Worm (Caenorhabditis elegans): ENCODE measurements around the gene clec-222.

Gene clec-222

ce11 chrV:11244539-11244938, 26.6 kb upstream of the clec-222 start, which contains the start of gene mxl-1:
Gene mxl-1, plus strand, starts transcription at chrV:11244839.
- no peak for TF ChIP-seq unc-42 (tag; optimal IDR thresholded peaks at IDR 0.05)
- TF ChIP-seq C08G9.2 (tag; optimal IDR thresholded peaks at IDR 0.05), result no peak
- no peak for TF ChIP-seq ahr-1 (tag; optimal IDR thresholded peaks at IDR 0.05)
- no peak for TF ChIP-seq F13H6.1 (tag; optimal IDR thresholded peaks at IDR 0.05)
- no peak for TF ChIP-seq odd-2 (tag; optimal IDR thresholded peaks at IDR 0.05)
- no peak for TF ChIP-seq ceh-9 (tag; optimal IDR thresholded peaks at IDR 0.05)
- TF ChIP-seq T23F11.4 (GFP tag; optimal IDR thresholded peaks at IDR 0.05), result no peak
- no peak for TF ChIP-seq elt-2 (tag; optimal IDR thresholded peaks at IDR 0.05)
- no peak for TF ChIP-seq ceh-19 (GFP tag; optimal IDR thresholded peaks at IDR 0.05)
- TF ChIP-seq ceh-24 (tag; optimal IDR thresholded peaks at IDR 0.05), result no peak
- no peak for TF ChIP-seq ceh-34 (tag; optimal IDR thresholded peaks at IDR 0.05)
- TF ChIP-seq pha-4 (tag; optimal IDR thresholded peaks at IDR 0.05), result no peak

ce11 chrV:11245029-11245428, 26.1 kb upstream of the clec-222 start:
- no peak for TF ChIP-seq pros-1 (tag; optimal IDR thresholded peaks at IDR 0.05)
- no peak for TF ChIP-seq gmeb-2 (tag; optimal IDR thresholded peaks at IDR 0.05)

- TF ChIP-seq hlh-30 (tag; optimal IDR thresholded peaks at IDR 0.05; ENCODE audit: insufficient read depth) (no peak), K02D7.2 (tag; optimal IDR thresholded peaks at IDR 0.05) (no peak), rnt-1 (tag; optimal IDR thresholded peaks at IDR 0.05) (no peak), hlh-8 (tag; optimal IDR thresholded peaks at IDR 0.05) (no peak), ceh-19 (GFP tag; optimal IDR thresholded peaks at IDR 0.05) (no peak)
Observed at ce11 chrV:11247846-11248245, 23.3 kb upstream of the clec-222 start, which contains the start of gene mam-4. Gene mam-4, plus strand, starts transcription at chrV:11248146.

- TF ChIP-seq ceh-2 (tag; optimal IDR thresholded peaks at IDR 0.05) (no peak), ceh-9 (tag; optimal IDR thresholded peaks at IDR 0.05) (no peak), lin-11 (tag; optimal IDR thresholded peaks at IDR 0.05) (no peak), eyg-1 (tag; optimal IDR thresholded peaks at IDR 0.05) (no peak), tbx-2 (tag; optimal IDR thresholded peaks at IDR 0.05) (no peak), rnt-1 (tag; optimal IDR thresholded peaks at IDR 0.05) (no peak), fax-1 (tag; optimal IDR thresholded peaks at IDR 0.05) (no peak), fkh-10 (GFP tag; optimal IDR thresholded peaks at IDR 0.05) (no peak), hlh-6 (tag; optimal IDR thresholded peaks at IDR 0.05) (no peak), tbx-7 (tag; optimal IDR thresholded peaks at IDR 0.05) (no peak), C08G9.2 (tag; optimal IDR thresholded peaks at IDR 0.05) (no peak), odd-2 (tag; optimal IDR thresholded peaks at IDR 0.05) (no peak), pax-1 (tag; optimal IDR thresholded peaks at IDR 0.05) (no peak), zip-5 (tag; optimal IDR thresholded peaks at IDR 0.05) (no peak)
Observed at ce11 chrV:11250735-11251134, 20.4 kb upstream of the clec-222 start, which contains the start of gene T19B10.12. Gene T19B10.12, plus strand, starts transcription at chrV:11251035.

ce11 chrV:11251798-11252197, 19.4 kb upstream of the clec-222 start:
- TF ChIP-seq unc-55 (GFP tag; optimal IDR thresholded peaks at IDR 0.05) (no peak), pha-4 (tag; optimal IDR thresholded peaks at IDR 0.05) (no peak), sox-2 (GFP tag; IDR thresholded peaks at IDR 0.05) (no peak), hlh-15 (tag; optimal IDR thresholded peaks at IDR 0.05) (no peak), pax-1 (tag; optimal IDR thresholded peaks at IDR 0.05) (no peak), elt-2 (tag; optimal IDR thresholded peaks at IDR 0.05) (no peak), hlh-13 (GFP tag; optimal IDR thresholded peaks at IDR 0.05) (no peak), fkh-6 (tag; optimal IDR thresholded peaks at IDR 0.05) (no peak), C08G9.2 (tag; optimal IDR thresholded peaks at IDR 0.05) (no peak), madf-2 (tag; optimal IDR thresholded peaks at IDR 0.05) (no peak), ama-1 (optimal IDR thresholded peaks at IDR 0.05) (no peak), fax-1 (tag; optimal IDR thresholded peaks at IDR 0.05) (no peak), hlh-30 (tag; optimal IDR thresholded peaks at IDR 0.05; ENCODE audit: insufficient read depth) (no peak)

Data from whole organism, late embryonic.